Fruit fly (Drosophila melanogaster) whole organism, adult: ENCODE results near the gene HGTX.

Experiments
- kay ChIP-seq: fragments of 200-800 bp; sonication (Bioruptor generic); peaks from one replicate; lab custom pipeline; 2016; ENCODE audit warnings: missing biosample characterization, missing genetic modification characterization, borderline replicate concordance
- toe ChIP-seq: fragments of 200-800 bp; sonication (Bioruptor generic); optimal IDR thresholded peaks from 2 replicates; lab custom pipeline; 2016; ENCODE audit warnings: missing biosample characterization, missing genetic modification characterization

DNA sequence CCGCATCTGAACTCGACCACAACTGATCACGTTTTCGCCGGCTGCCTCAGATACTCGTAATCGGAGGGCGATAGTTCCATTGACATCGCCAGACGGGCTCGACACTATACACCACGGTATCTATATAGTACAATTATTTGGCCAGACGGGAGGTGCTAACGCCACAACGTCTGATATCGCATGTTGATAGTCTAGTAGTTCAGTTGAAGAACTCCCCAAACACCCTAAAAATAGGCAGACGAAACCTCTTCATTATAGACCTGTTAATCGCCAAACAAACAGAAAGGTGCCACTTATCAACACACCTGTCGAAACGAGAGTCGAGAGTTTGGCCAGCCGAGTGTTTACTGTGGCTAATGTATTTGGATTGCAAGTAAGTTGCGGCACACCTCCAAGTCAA is 44.3 kb downstream of the HGTX start:
- TF ChIP-seq kay (GFP tag; lab: Kevin White, UChicago) (no peak), toe (GFP tag; lab: Kevin White, UChicago) (no peak)
